Worm (Caenorhabditis elegans) whole organism, L1 larva: ENCODE measurements around the gene T05A10.6.

Experiments
- Y116A8C.19 ChIP-seq: sonication (generic microtip); optimal IDR thresholded peaks from 2 replicates; lab custom pipeline; 2016; ENCODE audit warnings: missing compliant biosample characterization, missing genetic modification characterization, borderline replicate concordance
- ama-1 ChIP-seq: fragments of 150-350 bp; optimal IDR thresholded peaks from 2 replicates; lab custom pipeline; 2014
- ceh-63 ChIP-seq: fragments of 200-800 bp; sonication (Bioruptor generic); optimal IDR thresholded peaks from 2 replicates; lab custom pipeline; 2018; ENCODE audit warnings: mild to moderate bottlenecking, missing genetic modification characterization, missing compliant biosample characterization
- ceh-8 ChIP-seq: fragments of 200-800 bp; sonication (Bioruptor generic); optimal IDR thresholded peaks from 2 replicates; lab custom pipeline; 2018; ENCODE audit warnings: mild to moderate bottlenecking, missing genetic modification characterization, moderate library complexity, missing compliant biosample characterization
- ceh-82 ChIP-seq, 3 experiments: fragments of 150-350 bp in 1 of 3; sonication (generic microtip) in 2 of 3; optimal IDR thresholded peaks; 2 replicates each; lab custom pipeline; 2014 to 2017; ENCODE audit warnings: missing biosample characterization in 3 of 3, missing genetic modification characterization in 3 of 3
- ceh-88 ChIP-seq: fragments of 200-800 bp; sonication (Bioruptor generic); IDR thresholded peaks from 2 replicates; pipeline ENCODE4 v1.3.6; 2022; ENCODE audit warnings: missing genetic modification characterization, missing compliant biosample characterization
- dpl-1 ChIP-seq, 3 experiments: fragments of 150-350 bp in 2 of 3; sonication (generic microtip) in 1 of 3; optimal IDR thresholded peaks; 2 replicates each; lab custom pipeline; 2014 to 2017; ENCODE audit warnings: missing biosample characterization in 3 of 3, missing genetic modification characterization in 3 of 3, missing genetic modification reagents in 3 of 3
- efl-3 ChIP-seq: fragments of 200-800 bp; sonication (Bioruptor generic); optimal IDR thresholded peaks from 2 replicates; lab custom pipeline; 2018; ENCODE audit warnings: mild to moderate bottlenecking, missing genetic modification characterization, missing compliant biosample characterization
- egl-27 ChIP-seq, 2 experiments: fragments of 150-350 bp in 1 of 2; sonication (generic microtip); optimal IDR thresholded peaks; 3 replicates each; lab custom pipeline; 2017 to 2018; ENCODE audit warnings: missing biosample characterization in 2 of 2, missing genetic modification characterization in 2 of 2, missing genetic modification reagents in 2 of 2
- elt-2 ChIP-seq: sonication (generic microtip); optimal IDR thresholded peaks from 2 replicates; lab custom pipeline; 2016; ENCODE audit warnings: missing genetic modification characterization, mild to moderate bottlenecking, inconsistent platforms, missing compliant biosample characterization, missing genetic modification reagents
- ets-5 ChIP-seq: fragments of 200-800 bp; sonication (Bioruptor generic); IDR thresholded peaks from 2 replicates; pipeline ENCODE4 v1.3.6; 2022; ENCODE audit warnings: missing genetic modification characterization, missing compliant biosample characterization
- fkh-4 ChIP-seq: sonication (generic microtip); optimal IDR thresholded peaks from 2 replicates; lab custom pipeline; 2016; ENCODE audit warnings: missing compliant biosample characterization, missing genetic modification characterization, borderline replicate concordance
- hlh-4 ChIP-seq: sonication (generic microtip); optimal IDR thresholded peaks from 2 replicates; lab custom pipeline; 2016; ENCODE audit warnings: mild to moderate bottlenecking, missing genetic modification characterization, missing compliant biosample characterization
- hpl-2 ChIP-seq: fragments of 150-350 bp; optimal IDR thresholded peaks from 2 replicates; lab custom pipeline; 2014; ENCODE audit warnings: missing biosample characterization, missing genetic modification reagents, missing genetic modification characterization
- irx-1 ChIP-seq: sonication (generic microtip); optimal IDR thresholded peaks from 2 replicates; lab custom pipeline; 2016; ENCODE audit warnings: missing genetic modification characterization, missing compliant biosample characterization
- isw-1 ChIP-seq: fragments of 200-800 bp; sonication (Bioruptor generic); IDR thresholded peaks from 2 replicates; pipeline ENCODE4 v1.3.6; 2022; ENCODE audit warnings: missing genetic modification characterization, missing compliant biosample characterization
- jun-1 ChIP-seq: fragments of 150-350 bp; optimal IDR thresholded peaks from 2 replicates; lab custom pipeline; 2014; ENCODE audit warnings: missing biosample characterization, missing genetic modification reagents, missing genetic modification characterization
- lin-13 ChIP-seq: fragments of 150-350 bp; optimal IDR thresholded peaks from 2 replicates; lab custom pipeline; 2014; ENCODE audit warnings: missing biosample characterization, missing genetic modification reagents, missing genetic modification characterization
- lin-15B ChIP-seq: fragments of 150-350 bp; sonication (generic microtip); optimal IDR thresholded peaks from 3 replicates; lab custom pipeline; 2014; ENCODE audit warnings: missing biosample characterization, missing genetic modification characterization
- lin-35 ChIP-seq, 2 experiments: fragments of 150-350 bp; optimal IDR thresholded peaks; 2 replicates each; lab custom pipeline; 2014; ENCODE audit warnings: missing biosample characterization in 2 of 2, missing genetic modification characterization in 2 of 2, missing genetic modification reagents in 2 of 2
- nhr-12 ChIP-seq: sonication (generic microtip); optimal IDR thresholded peaks from 2 replicates; lab custom pipeline; 2017; ENCODE audit warnings: missing biosample characterization, missing genetic modification characterization
- nhr-20 ChIP-seq: sonication (generic microtip); optimal IDR thresholded peaks from 2 replicates; lab custom pipeline; 2016; ENCODE audit warnings: mild to moderate bottlenecking, missing genetic modification characterization, missing compliant biosample characterization
- nhr-237 ChIP-seq: fragments of 150-350 bp; optimal IDR thresholded peaks from 2 replicates; lab custom pipeline; 2014; ENCODE audit warnings: missing biosample characterization, missing genetic modification characterization
- nhr-28 ChIP-seq: fragments of 150-350 bp; optimal IDR thresholded peaks from 2 replicates; lab custom pipeline; 2014; ENCODE audit warnings: missing biosample characterization, missing genetic modification characterization
- nhr-85 ChIP-seq: sonication (generic microtip); peaks from one replicate; lab custom pipeline; 2016; ENCODE audit warnings: missing genetic modification characterization, inconsistent platforms, missing compliant biosample characterization
- nhr-90 ChIP-seq: sonication (generic microtip); optimal IDR thresholded peaks from 2 replicates; lab custom pipeline; 2016; ENCODE audit warnings: mild to moderate bottlenecking, missing genetic modification characterization, missing compliant biosample characterization; ENCODE audit not compliant: poor library complexity
- pqm-1 ChIP-seq: sonication (generic microtip); optimal IDR thresholded peaks from 3 replicates; lab custom pipeline; 2017; ENCODE audit warnings: missing biosample characterization, missing genetic modification characterization
- skn-1 ChIP-seq: fragments of 150-350 bp; optimal IDR thresholded peaks from 2 replicates; lab custom pipeline; 2014; ENCODE audit warnings: missing biosample characterization, missing genetic modification characterization
- snpc-4 ChIP-seq: fragments of 150-350 bp; optimal IDR thresholded peaks from 2 replicates; lab custom pipeline; 2014; ENCODE audit warnings: missing biosample characterization, missing genetic modification characterization
- snu-23 ChIP-seq: sonication (generic microtip); optimal IDR thresholded peaks from 2 replicates; lab custom pipeline; 2016; ENCODE audit warnings: missing genetic modification characterization, missing compliant biosample characterization
- sox-4 ChIP-seq: sonication (generic microtip); optimal IDR thresholded peaks from 2 replicates; lab custom pipeline; 2016; ENCODE audit warnings: missing genetic modification characterization, missing compliant biosample characterization
- sptf-1 ChIP-seq: fragments of 150-350 bp; optimal IDR thresholded peaks from 2 replicates; lab custom pipeline; 2014; ENCODE audit warnings: missing biosample characterization, missing genetic modification characterization
- swsn-7 ChIP-seq: sonication (generic microtip); optimal IDR thresholded peaks from 2 replicates; lab custom pipeline; 2016; ENCODE audit warnings: missing genetic modification characterization, missing compliant biosample characterization
- unc-130 ChIP-seq: fragments of 150-350 bp; optimal IDR thresholded peaks from 2 replicates; lab custom pipeline; 2017; ENCODE audit warnings: missing biosample characterization, missing genetic modification characterization, inconsistent platforms
- unc-30 ChIP-seq: sonication (generic microtip); optimal IDR thresholded peaks from 2 replicates; lab custom pipeline; 2017; ENCODE audit warnings: missing biosample characterization, missing genetic modification characterization
- zag-1 ChIP-seq: fragments of 150-350 bp; optimal IDR thresholded peaks from 2 replicates; lab custom pipeline; 2014; ENCODE audit warnings: missing biosample characterization, missing genetic modification characterization

Gene T05A10.6

DNA sequence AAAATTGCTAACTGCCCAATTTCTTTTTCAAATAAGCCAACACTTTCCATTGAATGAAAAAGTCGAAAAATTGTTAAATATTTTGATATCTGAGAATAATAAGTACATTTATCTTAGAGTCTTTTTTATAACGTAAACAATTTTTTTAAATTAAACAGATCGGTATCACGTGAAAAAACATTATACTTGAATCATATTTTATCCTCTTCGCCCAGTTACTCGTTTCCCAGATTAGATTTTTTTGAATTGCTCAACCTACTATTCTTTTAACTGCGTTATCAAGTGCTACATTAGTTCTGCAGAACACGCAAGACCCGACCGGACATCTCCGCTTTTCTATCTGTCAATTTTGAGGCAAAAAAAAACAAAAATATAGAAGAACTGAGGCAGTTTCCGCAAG lies 9.9 kb upstream of the T05A10.6 start, which contains the start of gene F31B12.4:
Gene F31B12.4, plus strand, starts transcription at position 301 of the 400 bp plus-strand sequence.
- TF ChIP-seq irx-1 (tag; lab: Kevin White, UChicago) (no peak), dpl-1 (GFP tag; optimal IDR thresholded peaks at IDR 0.05; lab: Kevin White, UChicago) (no peak), sptf-1 (tag; lab: Kevin White, UChicago) (no peak), nhr-12 (tag; lab: Kevin White, UChicago) (no peak), isw-1 (GFP tag; lab: Robert Waterston, UW) (no peak), nhr-237 (no peak), elt-2 (no peak), Y116A8C.19 (tag; lab: Kevin White, UChicago) (no peak)

DNA sequence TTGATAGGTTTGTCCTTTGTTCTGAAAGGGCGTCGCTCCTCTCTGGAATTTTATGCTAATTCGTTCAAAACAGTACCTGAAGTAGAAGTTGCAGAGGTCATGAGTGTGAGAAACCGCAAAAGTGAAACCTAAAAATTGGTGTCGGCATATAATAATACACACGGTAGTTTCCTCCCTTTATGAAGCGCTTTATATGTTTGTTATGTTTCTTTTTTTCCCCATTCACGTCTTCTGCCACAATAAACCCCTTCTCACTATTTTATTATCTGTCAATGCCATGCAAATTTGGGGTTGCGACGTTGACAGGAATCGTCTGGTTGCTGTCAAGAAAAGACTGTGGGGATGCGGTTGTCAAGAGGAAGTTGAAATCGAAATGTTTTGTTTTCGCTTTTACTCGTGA lies 2.1 kb downstream of the T05A10.6 start, which contains the start of gene vap-2:
Gene vap-2, minus strand, starts transcription at position 101 of the 400 bp plus-strand sequence.
- TF ChIP-seq snpc-4 (tag; lab: Kevin White, UChicago) (no peak), egl-27 (tag; optimal IDR thresholded peaks at IDR 0.05; lab: Kevin White, UChicago) (no peak), skn-1 (tag; lab: Kevin White, UChicago) (no peak), ceh-82 (tag; optimal IDR thresholded peaks at IDR 0.05; lab: Kevin White, UChicago) (no peak), pqm-1 (tag; lab: Kevin White, UChicago) (no peak), lin-15B (tag; lab: Kevin White, UChicago) (no peak), unc-130 (tag; lab: Kevin White, UChicago) (no peak), efl-3 (no peak), snu-23 (no peak), sox-4 (no peak), ceh-63 (GFP tag; lab: Kevin White, UChicago) (no peak), lin-35 (GFP tag; optimal IDR thresholded peaks at IDR 0.05; lab: Kevin White, UChicago) (no peak), nhr-28 (no peak), ets-5 (no peak), ceh-8 (GFP tag; lab: Kevin White, UChicago) (no peak)

DNA sequence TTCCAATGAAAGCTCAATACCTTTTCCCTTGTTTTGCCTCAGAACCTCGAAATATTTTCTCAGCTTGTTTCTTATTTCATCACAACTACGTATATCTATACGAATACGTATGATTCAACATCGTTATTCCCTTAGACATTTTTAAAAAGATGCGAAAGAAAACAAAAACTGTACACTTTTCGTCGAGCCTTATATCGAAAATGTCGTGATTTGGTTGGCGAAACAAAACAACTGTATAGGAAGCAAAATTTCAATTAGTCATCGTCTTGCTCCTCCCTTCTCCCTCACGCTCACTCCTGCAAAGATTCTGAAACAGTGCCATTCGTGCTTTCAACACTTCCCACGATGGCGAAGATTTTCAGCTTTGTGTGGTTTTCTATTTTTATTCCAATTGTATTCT lies 7.3 kb downstream of the T05A10.6 start, which contains the start of gene ttr-14:
Gene ttr-14, plus strand, starts transcription at position 301 of the 400 bp plus-strand sequence.
- TF ChIP-seq ets-5: no peak
- TF ChIP-seq nhr-20: no peak
- TF ChIP-seq swsn-7 (tag; lab: Kevin White, UChicago): no peak
- TF ChIP-seq zag-1 (tag; lab: Kevin White, UChicago): no peak
- no peak for TF ChIP-seq jun-1 (tag; lab: Kevin White, UChicago)
- no peak for TF ChIP-seq ama-1 (lab: Kevin White, UChicago)
- TF ChIP-seq ceh-88 (GFP tag; lab: Robert Waterston, UW): no peak
- TF ChIP-seq ceh-63 (GFP tag; lab: Kevin White, UChicago): no peak

DNA sequence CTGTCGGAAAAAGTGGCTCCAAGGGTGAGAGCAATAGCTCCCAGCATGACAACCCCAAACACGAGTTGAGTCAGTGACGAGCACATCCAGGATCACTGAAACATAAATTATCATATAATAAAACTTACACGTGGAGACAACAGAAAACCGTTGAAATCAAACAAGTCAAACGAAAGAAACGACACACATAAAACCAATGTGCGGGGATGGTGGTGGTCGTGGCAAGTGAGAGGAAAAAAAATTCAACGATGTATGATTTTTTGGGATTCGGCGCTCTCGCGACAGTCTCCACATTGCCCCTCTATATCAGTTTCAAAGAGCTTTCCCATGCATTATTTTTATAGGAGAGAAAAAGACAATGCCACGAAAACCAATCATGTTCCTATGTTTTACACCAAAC lies 10.7 kb downstream of the T05A10.6 start, which contains the start of gene clc-4:
Gene clc-4, minus strand, starts transcription at position 101 of the 400 bp plus-strand sequence.
- TF ChIP-seq hpl-2 (GFP tag; lab: Kevin White, UChicago) (no peak), hlh-4 (tag; lab: Kevin White, UChicago) (no peak), lin-13 (GFP tag; lab: Kevin White, UChicago) (no peak), nhr-85 (tag; lab: Kevin White, UChicago) (no peak), lin-15B (tag; lab: Kevin White, UChicago) (no peak), fkh-4 (no peak), nhr-90 (tag; lab: Kevin White, UChicago) (no peak), sptf-1 (tag; lab: Kevin White, UChicago) (no peak), unc-30 (tag; lab: Kevin White, UChicago) (no peak)
- TF ChIP-seq, all 84 proteins: peak for 0
